Worm (Caenorhabditis elegans) whole organism, L4 larva: ENCODE results near the gene F26A1.1.

ENCODE experiments used
- fkh-10 ChIP-seq: fragments of 150-350 bp; optimal IDR thresholded peaks from 2 replicates; lab custom pipeline; 2014; ENCODE audit warnings: missing biosample characterization, missing genetic modification reagents, missing genetic modification characterization
- mdt-29 ChIP-seq: fragments of 200-800 bp; sonication (Bioruptor generic); IDR thresholded peaks from 2 replicates; pipeline ENCODE4 v1.3.6; 2022; ENCODE audit warnings: missing genetic modification reagents, missing genetic modification characterization, missing compliant biosample characterization

ce11 chrIII:4814730-4815129 is 35.6 kb upstream of the F26A1.1 start, which contains the start of gene arl-6:
- TF ChIP-seq fkh-10 (GFP tag; lab: Kevin White, UChicago) (no peak), mdt-29 (GFP tag; lab: Robert Waterston, UW) (no peak)
